Fruit fly (Drosophila melanogaster) whole organism, pupa: ENCODE results near the gene CG32267.
A peak's percentile ranks its signal among the peaks of the same experiment; 100 is the strongest.

Experiments
- CG10348 ChIP-seq: fragments of 200-800 bp; sonication (Bioruptor generic); IDR thresholded peaks from 2 replicates; pipeline ENCODE4 v1.3.6; 2022; ENCODE audit warnings: missing biosample characterization, missing genetic modification characterization
- CG12605 ChIP-seq: fragments of 200-800 bp; sonication (Bioruptor generic); IDR thresholded peaks from 2 replicates; pipeline ENCODE4 v1.3.6; 2022; ENCODE audit warnings: missing biosample characterization, missing genetic modification characterization
- CG13204 ChIP-seq: fragments of 200-800 bp; sonication (Bioruptor generic); optimal IDR thresholded peaks from 2 replicates; lab custom pipeline; 2018; ENCODE audit warnings: missing biosample characterization, mild to moderate bottlenecking, missing genetic modification characterization, moderate library complexity
- CG15710 ChIP-seq: fragments of 200-800 bp; sonication (Bioruptor generic); optimal IDR thresholded peaks from 2 replicates; lab custom pipeline; 2018; ENCODE audit warnings: missing biosample characterization, mild to moderate bottlenecking, missing genetic modification characterization, moderate library complexity
- CG17806 ChIP-seq: fragments of 200-800 bp; sonication (Bioruptor generic); optimal IDR thresholded peaks from 2 replicates; lab custom pipeline; 2018; ENCODE audit warnings: missing biosample characterization, mild to moderate bottlenecking, missing genetic modification characterization, moderate library complexity
- CG34367 ChIP-seq: fragments of 200-800 bp; sonication (Bioruptor generic); optimal IDR thresholded peaks from 2 replicates; lab custom pipeline; 2018; ENCODE audit warnings: missing biosample characterization, mild to moderate bottlenecking, missing genetic modification characterization
- CG8159 ChIP-seq: fragments of 200-800 bp; sonication (Bioruptor generic); optimal IDR thresholded peaks from 3 replicates; lab custom pipeline; 2018; ENCODE audit warnings: missing biosample characterization, mild to moderate bottlenecking, missing genetic modification characterization, moderate library complexity
- CG9948 ChIP-seq: fragments of 200-800 bp; sonication (Bioruptor generic); optimal IDR thresholded peaks from 2 replicates; lab custom pipeline; 2018; ENCODE audit warnings: missing biosample characterization, mild to moderate bottlenecking, missing genetic modification characterization, moderate library complexity
- D1 ChIP-seq: fragments of 200-800 bp; sonication (Bioruptor generic); optimal IDR thresholded peaks from 2 replicates; lab custom pipeline; 2018; ENCODE audit warnings: missing biosample characterization, mild to moderate bottlenecking, missing genetic modification characterization, moderate library complexity
- EcR ChIP-seq: fragments of 200-800 bp; sonication (Bioruptor generic); optimal IDR thresholded peaks from 3 replicates; lab custom pipeline; 2019; ENCODE audit warnings: missing biosample characterization, missing genetic modification characterization, mild to moderate bottlenecking, moderate library complexity, missing genetic modification reagents
- Pif1A ChIP-seq: fragments of 200-800 bp; sonication (Bioruptor generic); optimal IDR thresholded peaks from 3 replicates; lab custom pipeline; 2016; ENCODE audit warnings: missing biosample characterization, missing genetic modification characterization
- Pif1B ChIP-seq: fragments of 200-800 bp; sonication (Bioruptor generic); optimal IDR thresholded peaks from 3 replicates; lab custom pipeline; 2016; ENCODE audit warnings: missing biosample characterization, missing genetic modification characterization
- Snoo ChIP-seq: fragments of 200-800 bp; sonication (Bioruptor generic); optimal IDR thresholded peaks from 3 replicates; lab custom pipeline; 2017; ENCODE audit warnings: missing biosample characterization, mild to moderate bottlenecking, missing genetic modification characterization, inconsistent platforms
- fd96Ca ChIP-seq: fragments of 200-800 bp; sonication (Bioruptor generic); IDR thresholded peaks from 3 replicates; pipeline ENCODE4 v1.3.6; 2022; ENCODE audit warnings: missing biosample characterization, missing genetic modification characterization
- gl ChIP-seq: fragments of 200-800 bp; sonication (Bioruptor generic); optimal IDR thresholded peaks from 2 replicates; lab custom pipeline; 2018; ENCODE audit warnings: missing biosample characterization, mild to moderate bottlenecking, missing genetic modification characterization
- rn ChIP-seq: fragments of 200-800 bp; sonication (Bioruptor generic); IDR thresholded peaks from 2 replicates; pipeline ENCODE4 v1.3.6; 2022; ENCODE audit warnings: missing biosample characterization, missing genetic modification characterization

Gene CG32267

dm6 chr3L:3427037-3427436 is 44.9 kb downstream of the CG32267 start:
- TF ChIP-seq rn (no peak), fd96Ca (no peak), EcR (GFP tag; lab: Kevin White, UChicago) (no peak), Pif1B (no peak), CG10348 (GFP tag; lab: Robert Waterston, UW) (no peak), D1 (tag; lab: Kevin White, UChicago) (no peak), CG12605 (no peak), Snoo (tag; lab: Kevin White, UChicago) (no peak), CG9948 (tag; lab: Kevin White, UChicago) (no peak), CG17806 (tag; lab: Kevin White, UChicago) (no peak), CG15710 (no peak), gl (tag; lab: Kevin White, UChicago) (no peak)

dm6 chr3L:3424846-3425245 is 47.1 kb downstream of the CG32267 start, which contains the start of gene sty:
sty (minus strand) TSS chr3L:3424935.
- TF ChIP-seq CG13204 (GFP tag; lab: Kevin White, UChicago) (no peak), CG34367 (tag; lab: Kevin White, UChicago) (no peak), CG12605 (no peak), CG8159 (tag; lab: Kevin White, UChicago) (no peak), D1 (tag; lab: Kevin White, UChicago) (no peak)

- no peak for TF ChIP-seq Pif1A (GFP tag; lab: Kevin White, UChicago)
- peak; percentile 33 for TF ChIP-seq Snoo (tag; lab: Kevin White, UChicago)
- no peak for TF ChIP-seq rn
Observed at dm6 chr3L:3423006-3423405, 48.9 kb downstream of the CG32267 start.
